Fruit fly (Drosophila melanogaster): Measurements from ENCODE around the gene Sprn.

dm6 chr3L:11833296-11833717 lies 45.6 kb upstream of the Sprn start, which contains the start of gene CycA:
- TF ChIP-seq cnc (optimal IDR thresholded peaks at IDR 0.05) (no peak), CG7101 (tag; optimal IDR thresholded peaks at IDR 0.05) (no peak), Mnt (GFP tag; optimal IDR thresholded peaks at IDR 0.05) (no peak)
